Fruit fly (Drosophila melanogaster): Measurements from ENCODE around the gene CG34161.

DNA sequence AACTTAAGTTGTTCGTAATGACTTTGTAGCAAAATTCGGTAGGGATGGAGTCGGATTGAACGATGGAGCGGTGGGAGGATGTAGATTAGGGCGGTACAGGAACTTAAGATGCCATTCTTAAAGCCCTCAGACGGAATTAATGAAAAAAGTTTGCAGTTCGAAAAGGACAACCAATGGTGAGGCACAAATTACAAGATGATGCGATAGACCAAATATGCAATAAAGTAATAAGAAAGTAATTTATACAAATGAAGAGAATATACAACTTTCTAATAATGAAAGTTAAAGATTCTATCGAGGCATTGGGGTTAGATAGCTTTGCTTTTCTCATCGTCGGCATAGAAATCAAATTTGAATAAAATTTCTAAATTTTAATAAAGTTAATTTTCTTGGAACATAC is 14.5 kb downstream of the CG34161 start, which contains the start of gene CG6138:
- TF ChIP-seq slbo (GFP tag; IDR thresholded peaks at IDR 0.05) (no peak), jing (GFP tag; optimal IDR thresholded peaks at IDR 0.05) (no peak), nmo (GFP tag; optimal IDR thresholded peaks at IDR 0.05) (no peak), Lpt (GFP tag; optimal IDR thresholded peaks at IDR 0.05) (no peak), Scr (GFP tag; IDR thresholded peaks at IDR 0.05; ENCODE audit: partially characterized antibody) (no peak)

Measured in whole organism, embryonic.